Worm (Caenorhabditis elegans) whole organism, late embryonic: Measurements from ENCODE around the gene nhr-286.

Experiments
- ahr-1 ChIP-seq: sonication (generic microtip); optimal IDR thresholded peaks from 2 replicates; lab custom pipeline; 2016; ENCODE audit warnings: missing genetic modification characterization, missing compliant biosample characterization
- ceh-2 ChIP-seq: sonication (generic microtip); optimal IDR thresholded peaks from 2 replicates; lab custom pipeline; 2016; ENCODE audit warnings: missing genotype, missing genetic modification characterization, missing compliant biosample characterization
- ceh-34 ChIP-seq: sonication (generic microtip); optimal IDR thresholded peaks from 2 replicates; lab custom pipeline; 2016; ENCODE audit warnings: mild to moderate bottlenecking, missing genetic modification characterization, missing compliant biosample characterization
- ceh-48 ChIP-seq: sonication (generic microtip); optimal IDR thresholded peaks from 2 replicates; lab custom pipeline; 2016; ENCODE audit warnings: missing genetic modification characterization, inconsistent platforms, missing compliant biosample characterization
- ceh-6 ChIP-seq: fragments of 200-800 bp; sonication (Bioruptor generic); optimal IDR thresholded peaks from 2 replicates; lab custom pipeline; 2018; ENCODE audit warnings: mild to moderate bottlenecking, missing genetic modification characterization, missing compliant biosample characterization
- dve-1 ChIP-seq: sonication (generic microtip); optimal IDR thresholded peaks from 2 replicates; lab custom pipeline; 2017; ENCODE audit warnings: antibody characterized with exemption, mild to moderate bottlenecking, missing genetic modification characterization, missing compliant biosample characterization
- npax-4 ChIP-seq: sonication (generic microtip); optimal IDR thresholded peaks from 2 replicates; lab custom pipeline; 2016; ENCODE audit warnings: missing genetic modification characterization, missing compliant biosample characterization
- odd-2 ChIP-seq: sonication (generic microtip); optimal IDR thresholded peaks from 2 replicates; lab custom pipeline; 2017; ENCODE audit warnings: antibody characterized with exemption, mild to moderate bottlenecking, missing genetic modification characterization, missing compliant biosample characterization
- pha-4 ChIP-seq: fragments of 150-350 bp; optimal IDR thresholded peaks from 2 replicates; lab custom pipeline; 2018; ENCODE audit warnings: missing biosample characterization, missing genetic modification reagents, missing genetic modification characterization
- tbx-2 ChIP-seq: sonication (generic microtip); optimal IDR thresholded peaks from 2 replicates; lab custom pipeline; 2016; ENCODE audit warnings: missing genetic modification characterization, missing compliant biosample characterization
- ttx-3 ChIP-seq: sonication (generic microtip); optimal IDR thresholded peaks from 2 replicates; lab custom pipeline; 2016; ENCODE audit warnings: missing genetic modification reagents, missing genetic modification characterization, missing compliant biosample characterization

DNA sequence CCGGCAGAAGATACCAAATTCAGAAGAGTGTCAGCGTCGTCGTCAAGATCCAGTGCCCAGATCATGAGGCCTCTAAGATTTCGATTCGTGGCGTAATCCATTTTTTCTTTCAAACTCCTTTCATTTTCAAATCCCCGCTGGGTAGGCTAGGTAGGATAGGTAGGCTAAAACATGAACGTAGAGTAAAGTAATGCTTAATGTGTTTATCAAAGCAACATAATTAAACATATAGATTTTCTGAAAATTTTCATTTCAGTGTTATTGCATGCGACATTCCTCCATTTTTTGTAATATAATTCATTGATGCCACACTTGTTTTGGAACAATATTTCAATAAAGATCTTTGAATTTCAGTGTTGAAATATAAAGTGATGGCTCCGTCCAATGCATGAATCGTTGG is 38.0 kb upstream of the nhr-286 start, which contains the start of gene T01C4.8:
- TF ChIP-seq ttx-3: no peak
- TF ChIP-seq npax-4 (tag; lab: Kevin White, UChicago): no peak
- TF ChIP-seq dve-1 (tag; lab: Kevin White, UChicago): no peak
- no peak for TF ChIP-seq pha-4 (tag; lab: Kevin White, UChicago)
- no peak for TF ChIP-seq odd-2 (tag; lab: Kevin White, UChicago)
- no peak for TF ChIP-seq ceh-34 (tag; lab: Kevin White, UChicago)
- no peak for TF ChIP-seq ahr-1
- no peak for TF ChIP-seq ceh-2 (tag; lab: Kevin White, UChicago)
- TF ChIP-seq ceh-6 (GFP tag; lab: Kevin White, UChicago): no peak
- no peak for TF ChIP-seq ceh-48 (tag; lab: Kevin White, UChicago)
- TF ChIP-seq tbx-2 (tag; lab: Kevin White, UChicago): no peak
